Worm (Caenorhabditis elegans) whole organism, mixed stage, embryonic: ENCODE results near the gene Y67D8C.22.

ENCODE experiments used
- lin-13 ChIP-seq: fragments of 150-350 bp; optimal IDR thresholded peaks from 2 replicates; lab custom pipeline; 2014; ENCODE audit warnings: missing biosample characterization, missing genetic modification characterization
- mab-5 ChIP-seq: fragments of 150-350 bp; optimal IDR thresholded peaks from 2 replicates; lab custom pipeline; 2014; ENCODE audit warnings: missing biosample characterization, missing genetic modification characterization
- mls-2 ChIP-seq: sonication (generic microtip); optimal IDR thresholded peaks from 2 replicates; lab custom pipeline; 2016; ENCODE audit warnings: mild to moderate bottlenecking, missing genetic modification characterization, moderate library complexity, missing compliant biosample characterization
- ztf-11 ChIP-seq: fragments of 150-350 bp; optimal IDR thresholded peaks from 2 replicates; lab custom pipeline; 2014; ENCODE audit warnings: missing biosample characterization, missing genetic modification characterization

DNA sequence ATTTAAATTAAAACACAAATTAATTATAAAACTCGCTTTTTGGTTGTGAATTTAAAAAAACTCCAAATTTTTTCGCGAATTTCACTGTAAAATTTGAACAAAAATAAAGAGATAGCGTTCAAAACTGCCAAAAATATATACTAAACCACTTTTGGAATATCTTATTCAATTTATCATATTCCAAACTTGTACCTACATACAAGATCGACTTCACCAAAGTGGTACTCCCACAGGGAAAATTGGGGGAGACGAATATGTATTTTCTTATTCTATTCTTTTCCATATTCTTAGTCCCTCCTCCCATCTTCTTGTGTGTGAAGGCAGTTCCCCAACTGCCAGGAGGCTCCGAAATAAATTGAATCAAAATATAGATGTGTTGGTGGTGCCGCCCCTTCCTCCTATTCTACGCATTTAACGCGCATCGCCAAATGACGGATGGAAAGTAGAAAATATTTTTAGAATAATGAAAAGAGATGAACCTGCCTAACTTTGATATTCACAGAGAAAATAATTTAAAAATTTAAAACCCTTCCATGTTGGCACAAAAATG lies 20.0 kb upstream of the Y67D8C.22 start:
- TF ChIP-seq lin-13 (tag; lab: Kevin White, UChicago) (no peak), mls-2 (tag; lab: Kevin White, UChicago) (no peak), ztf-11 (tag; lab: Kevin White, UChicago) (no peak), mab-5 (tag; lab: Kevin White, UChicago) (no peak)
